Fruit fly (Drosophila melanogaster): Measurements from ENCODE around the gene CG8774.

dm6 chr3R:13258696-13259567, 39.6 kb upstream of the CG8774 start, which contains the start of gene Ace:
- TF ChIP-seq Lpt (GFP tag; optimal IDR thresholded peaks at IDR 0.05) (no peak), CG6163 (GFP tag; IDR thresholded peaks at IDR 0.05) (no peak)
